Worm (Caenorhabditis elegans) whole organism, early embryonic: ENCODE measurements around the gene wht-4.
"Not testable (repeated sequence)": the region's sequence is repeated elsewhere in the genome, so short reads cannot be mapped to it uniquely, and the experiment has no call there.

ENCODE experiments used
- B0310.2 ChIP-seq: sonication (generic microtip); optimal IDR thresholded peaks from 2 replicates; lab custom pipeline; 2016; ENCODE audit warnings: mild to moderate bottlenecking, missing genetic modification characterization, missing compliant biosample characterization
- F13C5.2 ChIP-seq: sonication (generic microtip); optimal IDR thresholded peaks from 2 replicates; lab custom pipeline; 2017; ENCODE audit warnings: mild to moderate bottlenecking, missing genetic modification characterization, inconsistent platforms, missing compliant biosample characterization
- aly-1 ChIP-seq: sonication (generic microtip); optimal IDR thresholded peaks from 2 replicates; lab custom pipeline; 2016; ENCODE audit warnings: missing genetic modification characterization, missing compliant biosample characterization
- ama-1 ChIP-seq: fragments of 150-350 bp; optimal IDR thresholded peaks from 2 replicates; lab custom pipeline; 2014
- ceh-13 ChIP-seq: fragments of 200-800 bp; sonication (Bioruptor generic); optimal IDR thresholded peaks from 2 replicates; lab custom pipeline; 2018; ENCODE audit warnings: mild to moderate bottlenecking, missing genetic modification characterization, missing compliant biosample characterization
- ceh-36 ChIP-seq: sonication (generic microtip); optimal IDR thresholded peaks from 2 replicates; lab custom pipeline; 2016; ENCODE audit warnings: missing genetic modification characterization, inconsistent platforms, missing compliant biosample characterization
- ets-7 ChIP-seq: sonication (generic microtip); optimal IDR thresholded peaks from 2 replicates; lab custom pipeline; 2016; ENCODE audit warnings: missing genotype, missing genetic modification characterization, missing compliant biosample characterization
- flt-1 ChIP-seq: fragments of 200-800 bp; sonication (Bioruptor generic); IDR thresholded peaks from 2 replicates; pipeline ENCODE4 v1.3.6; 2022; ENCODE audit warnings: missing genetic modification characterization, missing compliant biosample characterization
- hmbx-1 ChIP-seq: sonication (generic microtip); optimal IDR thresholded peaks from 2 replicates; lab custom pipeline; 2016; ENCODE audit warnings: mild to moderate bottlenecking, missing genetic modification characterization, missing compliant biosample characterization
- hmg-4 ChIP-seq: fragments of 200-800 bp; sonication (Bioruptor generic); optimal IDR thresholded peaks from 2 replicates; lab custom pipeline; 2018; ENCODE audit warnings: mild to moderate bottlenecking, missing genetic modification characterization, missing compliant biosample characterization
- hnd-1 ChIP-seq: sonication (generic microtip); optimal IDR thresholded peaks from 2 replicates; lab custom pipeline; 2016; ENCODE audit warnings: missing genetic modification characterization, missing compliant biosample characterization
- pes-1 ChIP-seq: fragments of 200-800 bp; sonication (Bioruptor generic); IDR thresholded peaks from 2 replicates; pipeline ENCODE4 v1.3.6; 2022; ENCODE audit warnings: missing genetic modification reagents, missing genetic modification characterization, missing compliant biosample characterization
- scrt-1 ChIP-seq: fragments of 200-800 bp; sonication (Bioruptor generic); IDR thresholded peaks from 2 replicates; pipeline ENCODE4 v1.3.6; 2022; ENCODE audit warnings: missing genetic modification characterization, missing compliant biosample characterization
- sea-1 ChIP-seq: fragments of 200-800 bp; sonication (Bioruptor generic); conservative IDR thresholded peaks from 2 replicates; pipeline ENCODE4 v1.3.6; 2022; ENCODE audit warnings: missing genetic modification characterization, missing compliant biosample characterization
- tbx-11 ChIP-seq: fragments of 200-800 bp; sonication (Bioruptor generic); IDR thresholded peaks from 2 replicates; pipeline ENCODE4 v1.3.6; 2022; ENCODE audit warnings: missing genetic modification characterization, missing compliant biosample characterization
- tbx-37 ChIP-seq: fragments of 200-800 bp; sonication (Bioruptor generic); conservative IDR thresholded peaks from 2 replicates; pipeline ENCODE4 v1.3.6; 2022; ENCODE audit warnings: missing genetic modification reagents, missing genetic modification characterization, missing compliant biosample characterization
- tra-4 ChIP-seq: sonication (generic microtip); optimal IDR thresholded peaks from 2 replicates; lab custom pipeline; 2017; ENCODE audit warnings: missing genetic modification characterization, missing compliant biosample characterization

Gene wht-4

DNA sequence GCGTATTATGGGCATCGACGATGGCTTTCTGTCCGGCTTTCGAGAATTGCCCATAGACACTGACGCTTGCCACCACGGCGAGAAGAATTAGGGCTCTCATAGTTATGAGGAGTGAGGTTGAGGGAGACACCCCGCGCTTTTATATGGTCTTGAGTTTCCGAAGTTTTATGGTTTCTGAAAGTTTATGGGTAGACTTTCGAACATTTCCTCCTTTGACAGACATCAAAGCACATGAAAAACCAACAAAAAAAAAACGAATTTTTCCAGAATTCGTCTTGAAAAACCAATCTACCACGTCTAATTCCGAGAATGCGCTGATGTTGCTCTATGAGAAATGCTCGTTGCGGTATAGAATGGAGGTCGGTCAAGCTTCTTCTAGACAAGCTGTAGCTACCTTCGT lies 5.8 kb downstream of the wht-4 start, which contains the start of gene scl-15:
Gene scl-15, minus strand, starts transcription at position 101 of the 400 bp plus-strand sequence.
- TF ChIP-seq tbx-37: no peak
- no peak for TF ChIP-seq aly-1 (tag; lab: Kevin White, UChicago)
- no peak for TF ChIP-seq scrt-1
- no peak for TF ChIP-seq pes-1 (GFP tag; lab: Robert Waterston, UW)
- TF ChIP-seq flt-1: no peak
- TF ChIP-seq ets-7 (tag; lab: Kevin White, UChicago): no peak
- no peak for TF ChIP-seq ceh-36 (tag; lab: Kevin White, UChicago)
- no peak for TF ChIP-seq tra-4
- TF ChIP-seq hmg-4: no peak
- no peak for TF ChIP-seq ceh-13 (GFP tag; lab: Kevin White, UChicago)
- TF ChIP-seq ama-1: no peak
- TF ChIP-seq sea-1 (GFP tag; lab: Robert Waterston, UW): no peak
- TF ChIP-seq hmbx-1: no peak
- TF ChIP-seq F13C5.2 (tag; lab: Kevin White, UChicago): no peak
- TF ChIP-seq B0310.2 (tag; lab: Kevin White, UChicago): no peak
- no peak for TF ChIP-seq tbx-11 (GFP tag; lab: Robert Waterston, UW)
- TF ChIP-seq hnd-1 (tag; lab: Kevin White, UChicago): no peak

DNA sequence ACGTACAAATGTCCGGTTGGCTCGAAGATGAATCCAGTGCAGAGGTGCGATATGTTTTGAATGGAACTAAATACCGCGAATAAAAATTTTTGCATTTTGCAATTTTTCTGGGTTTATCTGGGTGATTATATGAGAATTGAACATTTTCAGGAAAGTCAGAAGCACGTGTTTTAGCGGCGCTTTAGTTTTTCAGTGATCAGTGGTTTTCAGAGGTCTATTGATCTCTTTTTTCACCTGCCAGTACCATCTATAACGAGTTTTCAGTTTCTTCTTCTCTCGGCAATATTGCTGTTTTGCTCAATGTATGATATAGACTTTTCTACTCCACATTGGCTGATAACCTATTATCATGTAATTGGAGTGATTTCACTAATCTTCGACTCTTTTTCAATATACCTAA lies 8.3 kb downstream of the wht-4 start, which contains the start of gene sri-63:
Gene sri-63, plus strand, starts transcription at position 301 of the 400 bp plus-strand sequence.
- TF ChIP-seq aly-1 (tag; lab: Kevin White, UChicago): no peak
- TF ChIP-seq ets-7 (tag; lab: Kevin White, UChicago): no peak
- no peak for TF ChIP-seq scrt-1
- no peak for TF ChIP-seq sea-1 (GFP tag; lab: Robert Waterston, UW)
- TF ChIP-seq tra-4: no peak
- TF ChIP-seq ceh-13 (GFP tag; lab: Kevin White, UChicago): no peak
- no peak for TF ChIP-seq B0310.2 (tag; lab: Kevin White, UChicago)
- no peak for TF ChIP-seq hnd-1 (tag; lab: Kevin White, UChicago)

DNA sequence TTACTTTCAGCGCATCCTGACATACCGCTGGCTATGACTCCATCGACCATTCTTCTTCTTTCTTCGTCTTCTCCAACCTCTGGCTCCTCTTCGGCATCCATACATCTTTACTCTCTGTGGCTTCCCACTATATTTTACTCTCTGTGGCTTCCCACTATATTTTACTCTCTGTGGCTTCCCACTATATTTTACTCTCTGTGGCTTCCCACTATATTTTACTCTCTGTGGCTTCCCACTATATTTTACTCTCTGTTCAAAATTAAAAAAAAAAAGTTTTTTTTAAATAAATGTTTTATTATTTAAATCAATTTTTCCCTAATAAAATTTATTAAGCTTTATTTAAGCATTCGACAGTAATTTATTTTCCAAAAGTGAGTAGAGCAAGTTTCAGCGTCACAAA lies 11.8 kb downstream of the wht-4 start, which contains the start of gene F39E9.14:
Gene F39E9.14, minus strand, starts transcription at position 101 of the 400 bp plus-strand sequence.
- not testable (repeated sequence) for TF ChIP-seq sea-1 (GFP tag; lab: Robert Waterston, UW); hnd-1 (tag; lab: Kevin White, UChicago); ama-1

DNA sequence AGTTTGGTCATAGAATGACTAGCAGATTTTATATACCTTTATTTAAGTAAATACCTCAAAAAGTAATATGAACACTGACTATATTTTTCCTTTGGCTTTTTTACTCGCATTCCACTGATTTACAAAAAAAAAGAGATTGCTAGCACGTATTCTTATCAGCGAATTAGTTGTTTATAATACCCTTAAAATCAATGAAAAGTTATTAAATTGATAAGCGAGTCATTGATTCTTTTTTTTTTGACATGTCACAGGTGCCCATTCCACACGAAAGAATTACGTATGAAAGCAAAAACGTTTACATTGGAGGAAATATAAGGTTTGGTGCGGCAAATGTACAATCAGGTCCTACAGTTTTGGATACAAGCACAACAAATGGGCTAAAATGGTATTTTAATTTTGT lies 16.5 kb downstream of the wht-4 start, which contains the start of gene btb-17:
Gene btb-17, plus strand, starts transcription at position 213 of the 400 bp plus-strand sequence.
- TF ChIP-seq aly-1 (tag; lab: Kevin White, UChicago) (no peak), ets-7 (tag; lab: Kevin White, UChicago) (no peak), tra-4 (no peak), pes-1 (GFP tag; lab: Robert Waterston, UW) (no peak), flt-1 (no peak), tbx-37 (no peak), scrt-1 (no peak), ceh-13 (GFP tag; lab: Kevin White, UChicago) (no peak), ama-1 (no peak), F13C5.2 (tag; lab: Kevin White, UChicago) (no peak), B0310.2 (tag; lab: Kevin White, UChicago) (no peak), hmg-4 (no peak), sea-1 (GFP tag; lab: Robert Waterston, UW) (no peak), ceh-36 (tag; lab: Kevin White, UChicago) (no peak), tbx-11 (GFP tag; lab: Robert Waterston, UW) (no peak), hnd-1 (tag; lab: Kevin White, UChicago) (no peak), hmbx-1 (no peak)

DNA sequence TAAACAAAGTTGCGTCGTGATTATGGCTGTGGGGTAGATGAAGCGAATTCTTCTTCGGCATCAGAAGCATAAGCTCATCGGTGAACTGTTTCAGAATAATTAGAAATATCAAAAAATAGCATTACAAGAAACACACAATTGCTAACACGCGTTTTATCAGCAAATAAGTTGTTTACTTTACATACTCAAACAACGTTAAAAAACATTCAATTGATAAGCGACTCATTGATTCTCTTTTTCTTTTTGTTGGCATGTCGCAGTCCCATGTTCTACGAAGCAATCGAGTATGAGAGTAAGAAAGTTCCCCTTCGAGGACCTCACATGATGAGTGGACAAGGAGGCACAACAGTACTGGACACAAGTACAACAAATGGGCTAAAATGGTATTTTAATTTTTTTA lies 17.9 kb downstream of the wht-4 start, which contains the start of gene btb-16:
Gene btb-16, plus strand, starts transcription at position 240 of the 400 bp plus-strand sequence.
- TF ChIP-seq sea-1 (GFP tag; lab: Robert Waterston, UW) (no peak), flt-1 (no peak), pes-1 (GFP tag; lab: Robert Waterston, UW) (no peak), scrt-1 (no peak)

DNA sequence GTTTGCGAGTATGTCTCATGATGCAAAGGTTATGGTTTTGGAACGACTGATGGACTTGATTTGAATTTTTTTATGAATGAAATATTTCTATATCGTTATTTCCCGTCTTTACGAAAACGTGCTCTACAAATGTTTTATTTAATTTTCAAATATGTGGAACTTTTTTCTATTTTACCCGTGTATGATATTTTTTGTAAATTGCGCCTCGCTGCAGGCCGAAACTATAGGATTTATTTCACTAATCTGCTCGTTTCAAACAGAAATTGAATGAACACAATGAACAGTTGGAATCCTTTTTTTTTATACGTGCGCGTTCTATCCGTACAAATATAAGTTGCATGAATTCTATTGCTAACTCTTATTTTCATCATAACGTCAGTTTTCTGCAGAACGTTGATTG lies 19.2 kb downstream of the wht-4 start, which contains the start of gene btb-18:
Gene btb-18, plus strand, starts transcription at position 301 of the 400 bp plus-strand sequence.
- TF ChIP-seq pes-1 (GFP tag; lab: Robert Waterston, UW) (no peak), ceh-13 (GFP tag; lab: Kevin White, UChicago) (no peak), hmbx-1 (no peak), flt-1 (no peak), tbx-11 (GFP tag; lab: Robert Waterston, UW) (no peak), B0310.2 (tag; lab: Kevin White, UChicago) (no peak), scrt-1 (no peak)

DNA sequence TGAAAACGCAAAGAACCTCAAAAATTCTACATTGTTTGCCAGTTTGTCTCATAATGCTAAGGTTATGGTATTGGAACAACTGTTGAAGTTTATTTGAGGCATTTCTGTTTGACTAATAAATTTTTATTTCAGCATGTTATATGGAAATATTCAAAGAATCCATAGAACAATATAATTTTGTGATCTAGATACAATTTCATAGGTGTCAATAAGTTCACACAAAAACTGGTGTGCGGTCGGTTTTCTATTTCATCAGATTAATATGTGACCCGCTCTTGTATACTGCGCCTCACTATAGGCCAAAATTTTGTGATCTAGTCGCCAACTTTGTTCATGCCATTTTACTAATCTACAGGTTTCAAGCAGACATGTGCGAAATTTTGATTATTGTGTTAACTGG lies 20.7 kb downstream of the wht-4 start, which contains the start of gene btb-22:
Gene btb-22, plus strand, starts transcription at position 301 of the 400 bp plus-strand sequence.
- TF ChIP-seq B0310.2 (tag; lab: Kevin White, UChicago) (no peak), tbx-37 (no peak), ceh-36 (tag; lab: Kevin White, UChicago) (no peak), flt-1 (no peak), hmbx-1 (no peak), ama-1 (no peak)

DNA sequence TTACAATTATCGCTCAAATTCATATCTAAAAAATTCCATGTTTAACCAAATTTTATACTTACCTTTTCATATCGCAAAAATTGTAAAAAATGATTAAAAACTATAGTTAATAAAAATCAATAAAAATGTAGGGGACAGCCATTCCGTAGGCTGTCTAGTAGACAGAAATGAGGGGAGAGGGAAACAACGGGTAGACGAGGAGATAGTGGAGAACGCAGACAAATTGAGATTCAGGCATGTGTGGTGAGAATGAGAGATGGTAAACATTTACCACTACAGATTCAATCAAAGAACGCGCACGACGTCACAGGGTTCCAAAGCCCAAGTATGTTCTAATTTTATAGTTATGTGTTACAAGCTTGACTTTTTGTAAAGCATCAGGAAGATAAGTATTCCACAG lies 24.8 kb downstream of the wht-4 start:
- TF ChIP-seq F13C5.2 (tag; lab: Kevin White, UChicago): no peak
- no peak for TF ChIP-seq flt-1
- no peak for TF ChIP-seq sea-1 (GFP tag; lab: Robert Waterston, UW)
- no peak for TF ChIP-seq ceh-13 (GFP tag; lab: Kevin White, UChicago)
- TF ChIP-seq B0310.2 (tag; lab: Kevin White, UChicago): no peak
- TF ChIP-seq scrt-1: no peak
- no peak for TF ChIP-seq hmbx-1
- TF ChIP-seq pes-1 (GFP tag; lab: Robert Waterston, UW): no peak
- TF ChIP-seq ceh-36 (tag; lab: Kevin White, UChicago): no peak
- no peak for TF ChIP-seq tbx-37
- TF ChIP-seq aly-1 (tag; lab: Kevin White, UChicago): no peak
- no peak for TF ChIP-seq ama-1
- TF ChIP-seq tra-4: no peak
- no peak for TF ChIP-seq tbx-11 (GFP tag; lab: Robert Waterston, UW)
- no peak for TF ChIP-seq ets-7 (tag; lab: Kevin White, UChicago)
- no peak for TF ChIP-seq hmg-4
- TF ChIP-seq hnd-1 (tag; lab: Kevin White, UChicago): no peak
